Worm (Caenorhabditis elegans): ENCODE data around the gene tag-51.

The tag-51 gene

DNA sequence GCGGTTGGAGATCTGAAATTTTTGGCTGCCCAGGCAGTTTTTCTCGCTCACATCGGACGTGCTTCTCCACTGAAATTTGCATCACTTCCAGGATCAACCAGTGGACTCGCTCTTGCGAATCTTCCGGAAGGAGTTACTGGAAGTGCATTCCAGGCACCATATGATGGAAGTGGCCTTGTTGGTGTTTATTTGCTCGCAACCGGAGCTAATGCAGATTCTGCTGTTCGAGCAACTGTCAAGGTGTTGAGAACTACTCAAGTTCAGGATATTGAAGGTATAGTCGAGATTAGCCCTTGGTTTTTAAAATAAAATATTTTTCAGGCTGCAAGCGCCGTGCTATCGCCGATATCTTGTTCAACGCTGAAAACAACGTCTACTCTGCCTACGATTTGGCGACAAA, 26.8 kb downstream of the tag-51 start:
- TF ChIP-seq tra-4 (tag; optimal IDR thresholded peaks at IDR 0.05): no peak
- no peak for TF ChIP-seq flt-1 (GFP tag; IDR thresholded peaks at IDR 0.05)
- no peak for TF ChIP-seq tbx-11 (GFP tag; IDR thresholded peaks at IDR 0.05)
- TF ChIP-seq hmg-4 (GFP tag; optimal IDR thresholded peaks at IDR 0.05): no peak
- TF ChIP-seq B0310.2 (tag; optimal IDR thresholded peaks at IDR 0.05): no peak
- TF ChIP-seq ets-7 (tag; optimal IDR thresholded peaks at IDR 0.05): no peak
- TF ChIP-seq aly-1 (tag; optimal IDR thresholded peaks at IDR 0.05): no peak
- no peak for TF ChIP-seq hnd-1 (tag; optimal IDR thresholded peaks at IDR 0.05)
- TF ChIP-seq F13C5.2 (tag; optimal IDR thresholded peaks at IDR 0.05): no peak
- no peak for TF ChIP-seq ama-1 (optimal IDR thresholded peaks at IDR 0.05)
- TF ChIP-seq hmbx-1 (tag; optimal IDR thresholded peaks at IDR 0.05): no peak
- no peak for TF ChIP-seq ceh-13 (GFP tag; optimal IDR thresholded peaks at IDR 0.05)
- TF ChIP-seq pes-1 (GFP tag; IDR thresholded peaks at IDR 0.05): no peak
- no peak for TF ChIP-seq sea-1 (GFP tag; conservative IDR thresholded peaks at IDR 0.05)
- no peak for TF ChIP-seq tbx-37 (GFP tag; conservative IDR thresholded peaks at IDR 0.05)
- TF ChIP-seq ceh-36 (tag; optimal IDR thresholded peaks at IDR 0.05): no peak

DNA sequence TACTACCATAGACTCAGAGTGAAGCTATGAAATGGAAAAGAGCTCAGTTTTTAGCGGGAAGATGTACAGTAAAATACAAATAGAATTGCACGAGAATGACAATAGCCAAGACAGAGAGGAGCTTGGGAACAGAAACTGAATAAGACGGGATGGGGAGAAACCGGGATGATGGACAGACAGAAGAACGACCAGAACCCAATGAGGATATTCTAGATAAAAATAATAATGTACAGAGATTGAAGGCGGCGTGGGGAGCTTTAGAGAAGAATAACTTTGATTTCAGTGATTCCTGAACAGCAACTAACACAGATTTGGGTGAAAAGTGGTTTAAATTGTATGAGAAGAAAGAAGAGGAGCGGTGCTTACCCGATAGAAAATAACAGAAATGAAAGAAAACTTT, 27.4 kb downstream of the tag-51 start:
- TF ChIP-seq ceh-13 (GFP tag; optimal IDR thresholded peaks at IDR 0.05): no peak

DNA sequence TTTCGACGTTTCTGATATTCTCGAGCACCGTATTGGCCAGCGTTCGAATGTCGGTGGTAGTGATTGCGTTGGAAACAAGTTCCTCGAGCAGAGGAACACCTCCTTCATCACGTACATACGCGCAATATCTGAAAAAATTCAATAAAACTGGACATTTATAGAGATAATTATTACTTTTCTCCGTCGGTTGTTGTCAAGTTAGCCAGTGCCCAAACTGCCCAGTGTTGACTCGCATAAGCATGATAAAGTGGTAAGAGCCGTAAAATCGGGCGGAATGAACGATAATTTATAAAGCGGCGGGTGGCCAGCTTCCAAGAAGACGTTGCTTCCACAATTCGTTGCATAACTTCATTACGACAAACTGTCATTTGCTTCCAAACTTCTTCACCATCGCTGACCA, 29.6 kb downstream of the tag-51 start:
- TF ChIP-seq tbx-37 (GFP tag; conservative IDR thresholded peaks at IDR 0.05) (no peak), hmg-4 (GFP tag; optimal IDR thresholded peaks at IDR 0.05) (no peak), flt-1 (GFP tag; IDR thresholded peaks at IDR 0.05) (no peak), tra-4 (tag; optimal IDR thresholded peaks at IDR 0.05) (no peak), scrt-1 (GFP tag; IDR thresholded peaks at IDR 0.05) (no peak), ceh-13 (GFP tag; optimal IDR thresholded peaks at IDR 0.05) (no peak), ets-7 (tag; optimal IDR thresholded peaks at IDR 0.05) (no peak), F13C5.2 (tag; optimal IDR thresholded peaks at IDR 0.05) (no peak), ama-1 (optimal IDR thresholded peaks at IDR 0.05) (no peak), ceh-36 (tag; optimal IDR thresholded peaks at IDR 0.05) (no peak), hmbx-1 (tag; optimal IDR thresholded peaks at IDR 0.05) (no peak), tbx-11 (GFP tag; IDR thresholded peaks at IDR 0.05) (no peak), hnd-1 (tag; optimal IDR thresholded peaks at IDR 0.05) (no peak), aly-1 (tag; optimal IDR thresholded peaks at IDR 0.05) (no peak), pes-1 (GFP tag; IDR thresholded peaks at IDR 0.05) (no peak), B0310.2 (tag; optimal IDR thresholded peaks at IDR 0.05) (no peak)

DNA sequence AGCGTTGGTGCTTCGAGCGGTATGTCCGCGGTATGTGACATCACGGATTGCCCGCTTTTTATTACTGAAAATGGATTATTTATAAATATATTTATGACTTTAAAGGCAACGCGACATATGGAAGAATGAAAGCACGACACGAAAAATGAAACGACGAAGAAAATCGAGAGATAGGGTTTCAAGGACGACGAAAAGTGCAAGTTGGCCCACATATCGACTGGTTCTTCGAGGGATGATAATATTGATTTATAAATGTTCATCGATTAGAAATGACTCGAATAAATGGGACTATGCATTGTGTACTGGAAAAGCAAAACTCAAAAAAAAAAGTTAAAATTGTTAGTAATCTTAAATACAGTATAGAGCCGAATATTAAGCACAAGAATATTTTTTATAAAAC, 32.7 kb downstream of the tag-51 start, which contains the start of gene zer-1:
zer-1 (minus strand) TSS at position 68 of the 400 bp plus-strand sequence.
- TF ChIP-seq hmbx-1 (tag; optimal IDR thresholded peaks at IDR 0.05) (no peak), scrt-1 (GFP tag; IDR thresholded peaks at IDR 0.05) (no peak), tra-4 (tag; optimal IDR thresholded peaks at IDR 0.05) (no peak), sea-1 (GFP tag; conservative IDR thresholded peaks at IDR 0.05) (no peak), ceh-36 (tag; optimal IDR thresholded peaks at IDR 0.05) (no peak), ama-1 (optimal IDR thresholded peaks at IDR 0.05) (no peak), flt-1 (GFP tag; IDR thresholded peaks at IDR 0.05) (no peak), hmg-4 (GFP tag; optimal IDR thresholded peaks at IDR 0.05) (no peak), B0310.2 (tag; optimal IDR thresholded peaks at IDR 0.05) (no peak), F13C5.2 (tag; optimal IDR thresholded peaks at IDR 0.05) (no peak), ceh-13 (GFP tag; optimal IDR thresholded peaks at IDR 0.05) (no peak), aly-1 (tag; optimal IDR thresholded peaks at IDR 0.05) (no peak), tbx-37 (GFP tag; conservative IDR thresholded peaks at IDR 0.05) (no peak), hnd-1 (tag; optimal IDR thresholded peaks at IDR 0.05) (no peak), pes-1 (GFP tag; IDR thresholded peaks at IDR 0.05) (no peak), tbx-11 (GFP tag; IDR thresholded peaks at IDR 0.05) (no peak), ets-7 (tag; optimal IDR thresholded peaks at IDR 0.05) (no peak)

DNA sequence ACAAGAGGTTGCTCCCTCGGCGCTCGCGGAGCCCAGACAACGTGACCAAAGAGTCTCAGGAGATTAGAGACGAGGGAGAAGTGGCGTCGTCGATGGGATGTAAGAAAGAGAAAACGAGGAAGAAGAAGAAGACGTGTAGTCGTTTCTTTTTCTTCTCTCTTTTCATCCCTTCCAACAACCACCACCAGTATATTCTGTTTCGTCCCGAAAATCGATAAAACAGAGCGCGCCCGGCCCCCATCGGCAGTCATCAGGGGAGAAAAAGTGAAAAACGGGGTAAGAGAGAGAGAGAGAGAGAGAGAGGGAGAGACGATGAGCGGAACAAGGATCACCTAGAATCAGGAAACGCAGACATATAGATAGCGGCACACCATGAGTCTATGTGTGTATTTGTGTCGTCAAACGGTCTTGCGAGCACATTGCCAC, 33.9 kb downstream of the tag-51 start:
- no peak for TF ChIP-seq ama-1 (optimal IDR thresholded peaks at IDR 0.05)
- TF ChIP-seq tbx-11 (GFP tag; IDR thresholded peaks at IDR 0.05): no peak
- TF ChIP-seq ets-7 (tag; optimal IDR thresholded peaks at IDR 0.05): no peak
- peak; percentile 28 for TF ChIP-seq aly-1 (tag; optimal IDR thresholded peaks at IDR 0.05)
- TF ChIP-seq scrt-1 (GFP tag; IDR thresholded peaks at IDR 0.05): no peak
- no peak for TF ChIP-seq sea-1 (GFP tag; conservative IDR thresholded peaks at IDR 0.05)
- TF ChIP-seq F13C5.2 (tag; optimal IDR thresholded peaks at IDR 0.05): peak; percentile 51
- TF ChIP-seq hmg-4 (GFP tag; optimal IDR thresholded peaks at IDR 0.05): peak; percentile 26
- 0 out of 2 replicates have a peak, but pooled peaks have one; percentile 25 for TF ChIP-seq flt-1 (GFP tag; IDR thresholded peaks at IDR 0.05)
- TF ChIP-seq B0310.2 (tag; optimal IDR thresholded peaks at IDR 0.05): no peak
- no peak for TF ChIP-seq ceh-13 (GFP tag; optimal IDR thresholded peaks at IDR 0.05)
- TF ChIP-seq hmbx-1 (tag; optimal IDR thresholded peaks at IDR 0.05): no peak
- TF ChIP-seq ceh-36 (tag; optimal IDR thresholded peaks at IDR 0.05): no peak

DNA sequence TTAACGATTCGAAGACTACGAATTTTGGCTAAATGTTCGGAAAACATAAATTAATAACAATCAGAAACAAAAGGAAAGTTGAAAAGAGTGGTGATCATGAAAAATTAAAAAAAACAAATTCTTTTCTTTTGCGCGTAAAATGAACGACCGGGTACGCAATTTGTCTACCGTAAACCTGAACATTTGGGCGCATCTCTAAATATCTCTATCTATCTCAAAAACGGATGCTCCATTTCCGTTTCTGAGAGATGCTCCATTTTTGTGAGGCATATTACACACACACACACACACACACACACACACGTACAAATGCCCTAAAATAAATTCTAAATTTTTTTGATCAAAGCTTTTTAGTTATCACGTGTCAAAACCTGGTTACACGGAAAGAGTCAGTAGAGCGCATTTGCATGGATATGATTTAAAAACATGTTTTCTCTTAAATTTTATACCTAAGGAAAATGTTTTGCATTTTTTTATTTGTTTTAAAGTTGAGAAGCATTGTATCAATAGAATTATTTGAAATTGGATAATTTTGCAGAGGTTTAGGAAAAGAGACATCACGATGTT, 35.0 kb downstream of the tag-51 start:
- TF ChIP-seq ets-7 (tag; optimal IDR thresholded peaks at IDR 0.05) (no peak), tbx-11 (GFP tag; IDR thresholded peaks at IDR 0.05) (no peak), F13C5.2 (tag; optimal IDR thresholded peaks at IDR 0.05) (no peak), flt-1 (GFP tag; IDR thresholded peaks at IDR 0.05) (no peak), ceh-13 (GFP tag; optimal IDR thresholded peaks at IDR 0.05) (no peak), sea-1 (GFP tag; conservative IDR thresholded peaks at IDR 0.05) (no peak), ama-1 (optimal IDR thresholded peaks at IDR 0.05) (no peak)

DNA sequence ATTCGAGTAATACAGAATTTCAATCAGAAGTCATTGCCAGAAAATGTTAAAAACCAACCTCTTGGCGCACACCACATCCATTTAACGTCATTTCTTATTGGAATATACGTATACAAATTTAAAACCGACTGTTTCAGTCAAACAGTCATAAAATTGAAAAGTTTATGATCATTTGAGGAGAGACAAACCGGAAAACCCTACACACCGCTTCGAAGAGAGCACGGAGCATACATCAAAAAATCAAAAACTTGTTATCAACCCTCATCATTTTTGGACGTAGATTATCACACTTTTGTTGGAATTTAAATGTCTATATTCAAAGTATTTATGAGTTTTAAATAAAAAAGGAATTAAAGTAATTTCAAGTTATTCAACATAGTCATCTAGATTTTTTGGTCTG, 37.0 kb downstream of the tag-51 start, which contains the start of gene T24C4.10:
T24C4.10 (minus strand) TSS at position 230 of the 400 bp plus-strand sequence.
- TF ChIP-seq hmg-4 (GFP tag; optimal IDR thresholded peaks at IDR 0.05) (no peak), aly-1 (tag; optimal IDR thresholded peaks at IDR 0.05) (no peak), pes-1 (GFP tag; IDR thresholded peaks at IDR 0.05) (no peak), scrt-1 (GFP tag; IDR thresholded peaks at IDR 0.05) (no peak), tbx-11 (GFP tag; IDR thresholded peaks at IDR 0.05) (no peak), B0310.2 (tag; optimal IDR thresholded peaks at IDR 0.05) (no peak)

DNA sequence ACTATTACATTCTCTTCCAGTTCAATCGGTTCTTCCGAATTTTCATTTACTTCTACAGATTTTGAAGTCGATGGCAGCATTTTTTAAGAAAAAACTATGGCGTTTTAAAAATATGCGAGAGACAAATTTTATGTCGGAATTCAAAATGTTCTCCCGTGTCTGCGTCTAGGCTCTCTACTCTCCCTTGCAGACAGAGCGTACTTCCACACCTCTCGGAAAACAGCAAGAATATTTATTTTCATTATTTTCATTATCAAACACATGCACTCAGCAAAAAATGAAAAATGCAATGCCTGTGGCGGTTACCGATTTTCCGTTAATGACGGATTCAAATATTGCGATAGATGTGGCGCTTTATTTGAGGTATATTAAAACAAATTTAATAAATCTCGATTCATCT, 41.5 kb downstream of the tag-51 start, which contains the start of the genes ztf-18 and F23H11.2:
ztf-18 (minus strand) TSS at position 188 of the 400 bp plus-strand sequence.
F23H11.2 (plus strand) TSS at position 223 of the 400 bp plus-strand sequence.
- TF ChIP-seq hmg-4 (GFP tag; optimal IDR thresholded peaks at IDR 0.05): no peak
- no peak for TF ChIP-seq F13C5.2 (tag; optimal IDR thresholded peaks at IDR 0.05)
- no peak for TF ChIP-seq pes-1 (GFP tag; IDR thresholded peaks at IDR 0.05)
- no peak for TF ChIP-seq tbx-37 (GFP tag; conservative IDR thresholded peaks at IDR 0.05)
- no peak for TF ChIP-seq ceh-36 (tag; optimal IDR thresholded peaks at IDR 0.05)
- TF ChIP-seq ama-1 (optimal IDR thresholded peaks at IDR 0.05): no peak
- TF ChIP-seq tra-4 (tag; optimal IDR thresholded peaks at IDR 0.05): no peak
- TF ChIP-seq tbx-11 (GFP tag; IDR thresholded peaks at IDR 0.05): no peak
- no peak for TF ChIP-seq hnd-1 (tag; optimal IDR thresholded peaks at IDR 0.05)
- no peak for TF ChIP-seq flt-1 (GFP tag; IDR thresholded peaks at IDR 0.05)
- TF ChIP-seq sea-1 (GFP tag; conservative IDR thresholded peaks at IDR 0.05): no peak
- no peak for TF ChIP-seq hmbx-1 (tag; optimal IDR thresholded peaks at IDR 0.05)
- TF ChIP-seq scrt-1 (GFP tag; IDR thresholded peaks at IDR 0.05): no peak

Measured in whole organism, early embryonic.